Fruit fly (Drosophila melanogaster): ENCODE measurements around the gene CG32213.

The CG32213 gene

dm6 chr3L:19444092-19444491 lies 31.5 kb upstream of the CG32213 start (continued):
- TF ChIP-seq Asciz (GFP tag; optimal IDR thresholded peaks at IDR 0.05) (no peak), pita (GFP tag; optimal IDR thresholded peaks at IDR 0.05) (no peak), CG9817 (tag; optimal IDR thresholded peaks at IDR 0.05) (no peak), hb (GFP tag; IDR thresholded peaks at IDR 0.05; ENCODE audit: partially characterized antibody) (no peak), CG14014 (GFP tag; IDR thresholded peaks at IDR 0.05) (0 out of 2 replicates have a peak, but pooled peaks have one; percentile 19), CG8089 (GFP tag; optimal IDR thresholded peaks at IDR 0.05) (no peak), Myb (GFP tag; optimal IDR thresholded peaks at IDR 0.05) (no peak), CG13296 (GFP tag; optimal IDR thresholded peaks at IDR 0.05) (no peak), BtbVII (GFP tag; optimal IDR thresholded peaks at IDR 0.05) (no peak), Fer1 (GFP tag; optimal IDR thresholded peaks at IDR 0.05) (no peak), Tbp (GFP tag; optimal IDR thresholded peaks at IDR 0.05) (no peak), Ets65A (GFP tag) (peak; percentile 95), CG3726 (GFP tag; IDR thresholded peaks at IDR 0.05) (no peak), nerfin-2 (GFP tag; IDR thresholded peaks at IDR 0.05; ENCODE audit: partially characterized antibody) (no peak), CG12769 (tag; optimal IDR thresholded peaks at IDR 0.05) (peak; percentile 36), CG8944 (GFP tag; optimal IDR thresholded peaks at IDR 0.05) (no peak), Oli (tag; optimal IDR thresholded peaks at IDR 0.05) (peak; percentile 29), CG1233 (GFP tag; optimal IDR thresholded peaks at IDR 0.05) (no peak), CG42726 (GFP tag; IDR thresholded peaks at IDR 0.05; ENCODE audit: partially characterized antibody) (no peak), Bdp1 (GFP tag; optimal IDR thresholded peaks at IDR 0.05) (no peak), CoRest (tag; optimal IDR thresholded peaks at IDR 0.05) (no peak), dati (GFP tag; IDR thresholded peaks at IDR 0.05) (no peak), CG43689 (GFP tag; IDR thresholded peaks at IDR 0.05) (no peak), mam (GFP tag; optimal IDR thresholded peaks at IDR 0.05) (peak; percentile 1), sim (GFP tag; IDR thresholded peaks at IDR 0.05) (no peak), Hr3 (GFP tag; optimal IDR thresholded peaks at IDR 0.05) (no peak), HLH54F (GFP tag; optimal IDR thresholded peaks at IDR 0.05) (no peak), D (optimal IDR thresholded peaks at IDR 0.05) (no peak), D (GFP tag; optimal IDR thresholded peaks at IDR 0.05) (no peak), kah (GFP tag; optimal IDR thresholded peaks at IDR 0.05) (no peak), CG4707 (GFP tag; optimal IDR thresholded peaks at IDR 0.05) (no peak), NfI (GFP tag; optimal IDR thresholded peaks at IDR 0.05) (peak; percentile 16), CG12236 (GFP tag; optimal IDR thresholded peaks at IDR 0.05) (no peak), CG3995 (GFP tag; optimal IDR thresholded peaks at IDR 0.05) (no peak), Vsx1 (GFP tag; optimal IDR thresholded peaks at IDR 0.05) (no peak), Side (GFP tag; optimal IDR thresholded peaks at IDR 0.05) (no peak), Doc3 (GFP tag; IDR thresholded peaks at IDR 0.05; ENCODE audit: partially characterized antibody) (no peak), HmgZ (tag; optimal IDR thresholded peaks at IDR 0.05) (no peak), knrl (GFP tag; IDR thresholded peaks at IDR 0.05; ENCODE audit: partially characterized antibody) (no peak), ttk (GFP tag; IDR thresholded peaks at IDR 0.05) (0 out of 2 replicates have a peak, but pooled peaks have one; percentile 19), sisA (GFP tag; IDR thresholded peaks at IDR 0.05) (peak; percentile 39; the same call in 1 of the 2 replicates), CG6791 (GFP tag; IDR thresholded peaks at IDR 0.05; ENCODE audit: partially characterized antibody) (no peak), sens (GFP tag) (peak; percentile 63), scrt (GFP tag; optimal IDR thresholded peaks at IDR 0.05) (no peak), CG18262 (tag; optimal IDR thresholded peaks at IDR 0.05) (no peak), btn (GFP tag; optimal IDR thresholded peaks at IDR 0.05) (no peak), org-1 (GFP tag; optimal IDR thresholded peaks at IDR 0.05) (no peak), CG31388 (GFP tag; optimal IDR thresholded peaks at IDR 0.05) (no peak), toy (GFP tag; IDR thresholded peaks at IDR 0.05) (no peak), tgo (GFP tag; IDR thresholded peaks at IDR 0.05) (0 out of 3 replicates have a peak, but pooled peaks have one; percentile 25), Lpt (GFP tag; optimal IDR thresholded peaks at IDR 0.05) (no peak), CG16815 (GFP tag; optimal IDR thresholded peaks at IDR 0.05) (no peak)

All from whole organism, embryonic.